Fruit fly (Drosophila melanogaster) whole organism, embryonic: ENCODE data around the gene GCC88.
A peak's percentile ranks its signal among the peaks of the same experiment; 100 is the strongest.

Experiments used
- Antp ChIP-seq: fragments of 200-800 bp; sonication (Bioruptor generic); optimal IDR thresholded peaks from 3 replicates; lab custom pipeline; 2016; ENCODE audit warnings: missing biosample characterization, missing genetic modification characterization
- BtbVII ChIP-seq: fragments of 200-800 bp; sonication (Bioruptor generic); optimal IDR thresholded peaks from 3 replicates; lab custom pipeline; 2017; ENCODE audit warnings: missing biosample characterization, mild to moderate bottlenecking, missing genetic modification characterization
- CG10274 ChIP-seq: fragments of 200-800 bp; sonication (Bioruptor generic); optimal IDR thresholded peaks from 3 replicates; lab custom pipeline; 2017; ENCODE audit warnings: missing biosample characterization, mild to moderate bottlenecking, missing genetic modification characterization
- CG10321 ChIP-seq: fragments of 200-800 bp; sonication (Bioruptor generic); IDR thresholded peaks from 2 replicates; pipeline ENCODE4 v1.3.6; 2022; ENCODE audit warnings: missing biosample characterization, missing genetic modification characterization
- CG10565 ChIP-seq: fragments of 200-800 bp; sonication (Bioruptor generic); optimal IDR thresholded peaks from 3 replicates; lab custom pipeline; 2016; ENCODE audit warnings: missing biosample characterization, mild to moderate bottlenecking, missing genetic modification characterization
- CG10959 ChIP-seq: fragments of 200-800 bp; sonication (Bioruptor generic); IDR thresholded peaks from 2 replicates; pipeline ENCODE4 v1.3.6; 2022; ENCODE audit warnings: missing biosample characterization, missing genetic modification characterization
- CG11723 ChIP-seq: fragments of 200-800 bp; sonication (Bioruptor generic); optimal IDR thresholded peaks from 2 replicates; lab custom pipeline; 2017; ENCODE audit warnings: missing biosample characterization, mild to moderate bottlenecking, missing genetic modification characterization
- CG12236 ChIP-seq: fragments of 200-800 bp; sonication (Bioruptor generic); optimal IDR thresholded peaks from 2 replicates; lab custom pipeline; 2016; ENCODE audit warnings: missing biosample characterization, missing genetic modification characterization
- CG12299 ChIP-seq: fragments of 200-800 bp; sonication (Bioruptor generic); optimal IDR thresholded peaks from 2 replicates; lab custom pipeline; 2018; ENCODE audit warnings: missing biosample characterization, mild to moderate bottlenecking, missing genetic modification characterization
- CG12769 ChIP-seq: fragments of 200-800 bp; sonication (Bioruptor generic); optimal IDR thresholded peaks from 2 replicates; lab custom pipeline; 2019; ENCODE audit warnings: missing biosample characterization, mild to moderate bottlenecking, missing genetic modification characterization, moderate library complexity
- CG15269 ChIP-seq: fragments of 200-800 bp; sonication (Bioruptor generic); optimal IDR thresholded peaks from 2 replicates; lab custom pipeline; 2018; ENCODE audit warnings: missing biosample characterization, mild to moderate bottlenecking, missing genetic modification characterization, moderate library complexity
- CG15696 ChIP-seq: fragments of 200-800 bp; sonication (Bioruptor generic); optimal IDR thresholded peaks from 2 replicates; lab custom pipeline; 2019; ENCODE audit warnings: missing biosample characterization, mild to moderate bottlenecking, missing genetic modification characterization, moderate library complexity
- CG30020 ChIP-seq: fragments of 200-800 bp; optimal IDR thresholded peaks from 2 replicates; lab custom pipeline; 2019; ENCODE audit warnings: missing biosample characterization, mild to moderate bottlenecking, missing genetic modification characterization, moderate library complexity
- CG3065 ChIP-seq: fragments of 200-800 bp; sonication (Bioruptor generic); optimal IDR thresholded peaks from 2 replicates; lab custom pipeline; 2016; ENCODE audit warnings: missing biosample characterization, missing genetic modification characterization
- CG31224 ChIP-seq: fragments of 200-800 bp; sonication (Bioruptor generic); IDR thresholded peaks from 2 replicates; pipeline ENCODE4 v1.3.6; 2022; ENCODE audit warnings: missing biosample characterization, missing genetic modification characterization
- CG31365 ChIP-seq: fragments of 200-800 bp; sonication (Bioruptor generic); optimal IDR thresholded peaks from 2 replicates; lab custom pipeline; 2018; ENCODE audit warnings: missing biosample characterization, mild to moderate bottlenecking, missing genetic modification characterization
- CG3163 ChIP-seq: fragments of 200-800 bp; sonication (Bioruptor generic); optimal IDR thresholded peaks from 3 replicates; lab custom pipeline; 2016; ENCODE audit warnings: missing biosample characterization, missing genetic modification characterization
- CG33213 ChIP-seq: fragments of 200-800 bp; sonication (Bioruptor generic); optimal IDR thresholded peaks from 3 replicates; lab custom pipeline; 2016; ENCODE audit warnings: missing biosample characterization, missing genetic modification characterization
- CG4282 ChIP-seq: fragments of 200-800 bp; sonication (Bioruptor generic); optimal IDR thresholded peaks from 2 replicates; lab custom pipeline; 2016; ENCODE audit warnings: missing biosample characterization, missing genetic modification characterization
- CG6175 ChIP-seq: fragments of 200-800 bp; sonication (Bioruptor generic); IDR thresholded peaks from 3 replicates; pipeline ENCODE4 v1.3.6; 2022; ENCODE audit warnings: missing biosample characterization, missing genetic modification characterization
- CG7556 ChIP-seq: fragments of 200-800 bp; sonication (Bioruptor generic); optimal IDR thresholded peaks from 2 replicates; lab custom pipeline; 2017; ENCODE audit warnings: missing biosample characterization, mild to moderate bottlenecking, missing genetic modification characterization
- CG7963 ChIP-seq: fragments of 200-800 bp; sonication (Bioruptor generic); IDR thresholded peaks from 3 replicates; pipeline ENCODE4 v1.3.6; 2022; ENCODE audit warnings: missing biosample characterization, missing genetic modification characterization; ENCODE audit not compliant: partially characterized antibody
- CG8281 ChIP-seq: fragments of 200-800 bp; sonication (Bioruptor generic); optimal IDR thresholded peaks from 2 replicates; lab custom pipeline; 2018; ENCODE audit warnings: missing biosample characterization, mild to moderate bottlenecking, missing genetic modification characterization, moderate library complexity
- CG8944 ChIP-seq: fragments of 200-800 bp; sonication (Bioruptor generic); optimal IDR thresholded peaks from 3 replicates; lab custom pipeline; 2016; ENCODE audit warnings: missing biosample characterization, missing genetic modification characterization
- CG9609 ChIP-seq: fragments of 200-800 bp; sonication (Bioruptor generic); optimal IDR thresholded peaks from 3 replicates; lab custom pipeline; 2016; ENCODE audit warnings: missing biosample characterization, missing genetic modification characterization
- CTCF ChIP-seq: fragments of 200-800 bp; sonication (Bioruptor generic); optimal IDR thresholded peaks from 2 replicates; lab custom pipeline; 2017; ENCODE audit warnings: missing biosample characterization, mild to moderate bottlenecking, missing genetic modification characterization, moderate library complexity
- MTF-1 ChIP-seq: fragments of 200-800 bp; sonication (Bioruptor generic); optimal IDR thresholded peaks from 2 replicates; lab custom pipeline; 2018; ENCODE audit warnings: missing biosample characterization, mild to moderate bottlenecking, missing genetic modification characterization, borderline replicate concordance
- Mrtf ChIP-seq: fragments of 200-800 bp; sonication (Bioruptor generic); IDR thresholded peaks from 3 replicates; pipeline ENCODE4 v1.3.6; 2022; ENCODE audit warnings: missing biosample characterization, missing genetic modification characterization
- NFAT ChIP-seq: fragments of 200-800 bp; sonication (Bioruptor generic); IDR thresholded peaks from 2 replicates; pipeline ENCODE4 v1.3.6; 2022; ENCODE audit warnings: missing biosample characterization, missing genetic modification characterization
- Ptx1 ChIP-seq: fragments of 200-800 bp; sonication (Bioruptor generic); IDR thresholded peaks from 2 replicates; pipeline ENCODE4 v1.3.6; 2022; ENCODE audit warnings: missing biosample characterization, missing genetic modification characterization
- Trl ChIP-seq, 3 experiments: fragments of >200 bp in 2 of 3; fragments of 200-800 bp in 1 of 3; sonication (Bioruptor generic) in 1 of 3; optimal IDR thresholded peaks; 2 replicates in 1 of 3; 3 replicates in 2 of 3; lab custom pipeline; 2016 to 2017; ENCODE audit warnings: missing biosample characterization in 1 of 3, missing genetic modification characterization in 1 of 3
- bab2 ChIP-seq: fragments of 200-800 bp; sonication (Bioruptor generic); optimal IDR thresholded peaks from 2 replicates; lab custom pipeline; 2016; ENCODE audit warnings: missing biosample characterization, missing genetic modification characterization
- caup ChIP-seq: fragments of 200-800 bp; sonication (Bioruptor generic); optimal IDR thresholded peaks from 3 replicates; lab custom pipeline; 2017; ENCODE audit warnings: missing biosample characterization, mild to moderate bottlenecking, missing genetic modification characterization, moderate library complexity; ENCODE audit not compliant: severe bottlenecking
- crc ChIP-seq: fragments of 200-800 bp; sonication (Bioruptor generic); optimal IDR thresholded peaks from 2 replicates; lab custom pipeline; 2016; ENCODE audit warnings: missing biosample characterization, missing genetic modification characterization
- dmrt11E ChIP-seq: fragments of 200-800 bp; sonication (Bioruptor generic); optimal IDR thresholded peaks from 3 replicates; lab custom pipeline; 2018; ENCODE audit warnings: missing biosample characterization, mild to moderate bottlenecking, missing genetic modification characterization, moderate library complexity
- esg ChIP-seq: fragments of 200-800 bp; sonication (Bioruptor generic); conservative IDR thresholded peaks from 2 replicates; pipeline ENCODE4 v1.3.6; 2022; ENCODE audit warnings: missing biosample characterization, missing genetic modification characterization
- gsb ChIP-seq: fragments of 200-800 bp; sonication (Bioruptor generic); IDR thresholded peaks from 2 replicates; pipeline ENCODE4 v1.3.6; 2022; ENCODE audit warnings: missing biosample characterization, missing genetic modification characterization
- her ChIP-seq: fragments of 200-800 bp; sonication (Bioruptor generic); optimal IDR thresholded peaks from 2 replicates; lab custom pipeline; 2016; ENCODE audit warnings: missing biosample characterization, missing genetic modification characterization
- kay ChIP-seq: fragments of 200-800 bp; sonication (Bioruptor generic); optimal IDR thresholded peaks from 2 replicates; lab custom pipeline; 2016; ENCODE audit warnings: missing biosample characterization, missing genetic modification characterization
- lilli ChIP-seq: fragments of 200-800 bp; sonication (Bioruptor generic); optimal IDR thresholded peaks from 3 replicates; lab custom pipeline; 2016; ENCODE audit warnings: missing biosample characterization, missing genetic modification characterization
- pho ChIP-seq: fragments of 200-800 bp; sonication (Bioruptor generic); optimal IDR thresholded peaks from 2 replicates; lab custom pipeline; 2016; ENCODE audit warnings: missing biosample characterization, missing genetic modification characterization
- rib ChIP-seq: fragments of 200-800 bp; sonication (Bioruptor generic); IDR thresholded peaks from 2 replicates; pipeline ENCODE4 v1.3.6; 2022; ENCODE audit warnings: missing biosample characterization, missing genetic modification characterization
- ro ChIP-seq: fragments of 200-800 bp; sonication (Bioruptor generic); IDR thresholded peaks from 2 replicates; pipeline ENCODE4 v1.3.6; 2022; ENCODE audit warnings: missing biosample characterization, missing genetic modification characterization
- sima ChIP-seq: fragments of 200-800 bp; sonication (Bioruptor generic); optimal IDR thresholded peaks from 2 replicates; lab custom pipeline; 2016; ENCODE audit warnings: missing biosample characterization, missing genetic modification characterization
- slp2 ChIP-seq: fragments of 200-800 bp; sonication (Bioruptor generic); optimal IDR thresholded peaks from 2 replicates; lab custom pipeline; 2016; ENCODE audit warnings: missing biosample characterization, missing genetic modification characterization
- stc ChIP-seq: fragments of 200-800 bp; sonication (Bioruptor generic); IDR thresholded peaks from 2 replicates; pipeline ENCODE4 v1.3.6; 2022; ENCODE audit warnings: missing biosample characterization, missing genetic modification characterization
- toy ChIP-seq: fragments of 200-800 bp; sonication (Bioruptor generic); IDR thresholded peaks from 2 replicates; pipeline ENCODE4 v1.3.6; 2022; ENCODE audit warnings: missing biosample characterization, missing genetic modification characterization
- tup ChIP-seq: fragments of 200-800 bp; sonication (Bioruptor generic); optimal IDR thresholded peaks from 2 replicates; lab custom pipeline; 2016; ENCODE audit warnings: missing biosample characterization, mild to moderate bottlenecking, missing genetic modification characterization, moderate library complexity
- tx ChIP-seq: fragments of 200-800 bp; sonication (Bioruptor generic); optimal IDR thresholded peaks from 2 replicates; lab custom pipeline; 2016; ENCODE audit warnings: missing biosample characterization, missing genetic modification characterization
- z ChIP-seq: fragments of 200-800 bp; sonication (Bioruptor generic); IDR thresholded peaks from 3 replicates; pipeline ENCODE4 v1.3.6; 2022; ENCODE audit warnings: missing biosample characterization, missing genetic modification characterization

Gene GCC88

dm6 chr3R:11211291-11212061 lies 18.9 kb downstream of the GCC88 start (continued):
- peak; percentile 65; the same call in 1 of the 2 replicates for TF ChIP-seq rib (GFP tag; lab: Robert Waterston, UW)
- TF ChIP-seq Ptx1 (GFP tag; lab: Robert Waterston, UW), result peak; percentile 81
- peak; percentile 90 for TF ChIP-seq lilli
- TF ChIP-seq CG12299 (tag; lab: Kevin White, UChicago), result peak; percentile 33
- peak; percentile 70 for TF ChIP-seq CG15269
- TF ChIP-seq Trl (optimal IDR thresholded peaks at IDR 0.05; lab: Kevin White, UChicago), result no peak
- TF ChIP-seq Trl (GFP tag; optimal IDR thresholded peaks at IDR 0.05; lab: Kevin White, UChicago), result peak; percentile 63
- TF ChIP-seq CG8944, result peak; percentile 67
- TF ChIP-seq caup (GFP tag; lab: Kevin White, UChicago), result peak; percentile 56
- TF ChIP-seq stc, result peak; percentile 67
- peak; percentile 41 for TF ChIP-seq crc (GFP tag; lab: Kevin White, UChicago)
- peak; percentile 65 for TF ChIP-seq Antp (GFP tag; lab: Kevin White, UChicago)
- TF ChIP-seq dmrt11E (tag; lab: Kevin White, UChicago), result peak; percentile 51
- TF ChIP-seq CG4282 (GFP tag; lab: Kevin White, UChicago), result peak; percentile 14
- TF ChIP-seq her (GFP tag; lab: Kevin White, UChicago), result peak; percentile 47
- TF ChIP-seq CG30020 (tag; lab: Kevin White, UChicago), result peak; percentile 10
- TF ChIP-seq CG33213, result peak; percentile 64
- TF ChIP-seq CG9609, result peak; percentile 62
- TF ChIP-seq CG12236 (GFP tag; lab: Kevin White, UChicago), result peak; percentile 34
- no peak for TF ChIP-seq CG10565
- TF ChIP-seq Mrtf (GFP tag; lab: Robert Waterston, UW), result peak; percentile 64
- peak; percentile 68 for TF ChIP-seq bab2 (GFP tag; lab: Kevin White, UChicago)
- TF ChIP-seq gsb (GFP tag; lab: Robert Waterston, UW), result no peak
- TF ChIP-seq CG3163 (GFP tag; lab: Kevin White, UChicago), result peak; percentile 34
- TF ChIP-seq CG12769 (tag; lab: Kevin White, UChicago), result peak; percentile 94
- no peak for TF ChIP-seq CG31365 (tag; lab: Kevin White, UChicago)
- peak; percentile 55 for TF ChIP-seq CG3065
- TF ChIP-seq CG8281 (tag; lab: Kevin White, UChicago), result peak; percentile 9
- peak; percentile 63; the same call in 1 of the 3 replicates for TF ChIP-seq CG6175 (GFP tag; lab: Robert Waterston, UW)
- TF ChIP-seq pho, result peak; percentile 64
- TF ChIP-seq CG10959, result no peak
- TF ChIP-seq slp2 (GFP tag; lab: Kevin White, UChicago), result peak; percentile 25
- peak; percentile 35; the same call in 1 of the 2 replicates for TF ChIP-seq toy (GFP tag; lab: Robert Waterston, UW)
- TF ChIP-seq CG7556, result peak; percentile 65
- TF ChIP-seq CG11723 (GFP tag; lab: Kevin White, UChicago), result no peak
- no peak for TF ChIP-seq tup (GFP tag; lab: Kevin White, UChicago)
- peak; percentile 87 for TF ChIP-seq NFAT (GFP tag; lab: Robert Waterston, UW)
- TF ChIP-seq BtbVII (GFP tag; lab: Kevin White, UChicago), result peak; percentile 25
- peak; percentile 65 for TF ChIP-seq tx
- peak; percentile 5; the same call in 1 of the 2 replicates for TF ChIP-seq CG10321
- TF ChIP-seq CG10274 (GFP tag; lab: Kevin White, UChicago), result peak; percentile 33
- peak; percentile 53 for TF ChIP-seq ro (GFP tag; lab: Robert Waterston, UW)
- peak; percentile 18 for TF ChIP-seq CG15696 (tag; lab: Kevin White, UChicago)
- peak; percentile 67 for TF ChIP-seq CG31224 (GFP tag; lab: Robert Waterston, UW)
- no peak for TF ChIP-seq sima (GFP tag; lab: Kevin White, UChicago)
- TF ChIP-seq z (GFP tag; lab: Robert Waterston, UW), result no peak
- TF ChIP-seq esg (GFP tag; lab: Robert Waterston, UW), result peak; percentile 52
- peak; percentile 86 for TF ChIP-seq CTCF (GFP tag; lab: Kevin White, UChicago)
- TF ChIP-seq kay, result peak; percentile 84
- no peak for TF ChIP-seq MTF-1 (GFP tag; lab: Kevin White, UChicago)
- TF ChIP-seq CG7963 (GFP tag; lab: Robert Waterston, UW), result no peak
